Worm (Caenorhabditis elegans): ENCODE results near the gene F20H11.1.

Gene F20H11.1

DNA sequence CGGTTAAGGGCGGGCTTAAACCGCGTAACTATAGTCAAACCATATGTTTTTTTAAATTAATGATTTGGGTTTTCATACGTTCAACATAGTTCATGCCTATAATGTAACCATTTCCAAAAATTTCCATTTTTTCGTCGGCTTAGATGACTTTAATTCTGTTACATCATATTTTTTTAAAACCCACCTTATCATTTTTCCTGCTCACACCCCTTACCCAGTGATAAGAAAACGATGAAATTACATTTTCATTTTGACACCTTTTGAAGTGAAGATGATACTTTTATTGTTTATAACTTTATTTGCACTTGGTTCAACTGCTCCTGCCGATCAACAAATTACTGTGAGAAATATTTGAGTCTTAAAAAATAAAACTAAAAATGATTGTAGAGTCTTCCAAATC lies 20.3 kb upstream of the F20H11.1 start, which contains the start of gene ctsa-4.2:
Gene ctsa-4.2, plus strand, starts transcription at position 247 of the 400 bp plus-strand sequence.
- TF ChIP-seq lin-11 (tag; optimal IDR thresholded peaks at IDR 0.05) (no peak), nhr-237 (tag; optimal IDR thresholded peaks at IDR 0.05) (no peak), nhr-12 (tag; optimal IDR thresholded peaks at IDR 0.05) (no peak), nhr-129 (tag; optimal IDR thresholded peaks at IDR 0.05) (peak; percentile 32), R02D3.7 (tag; optimal IDR thresholded peaks at IDR 0.05) (no peak), nhr-77 (tag; optimal IDR thresholded peaks at IDR 0.05) (no peak), mbf-1 (tag; optimal IDR thresholded peaks at IDR 0.05) (no peak), elt-3 (tag; optimal IDR thresholded peaks at IDR 0.05) (no peak), crh-2 (tag; optimal IDR thresholded peaks at IDR 0.05) (peak; percentile 14), ZK546.5 (tag; optimal IDR thresholded peaks at IDR 0.05) (no peak), Y55F3AM.14 (GFP tag; optimal IDR thresholded peaks at IDR 0.05) (no peak), aly-2 (tag; optimal IDR thresholded peaks at IDR 0.05) (no peak), nhr-6 (tag; optimal IDR thresholded peaks at IDR 0.05) (no peak), dmd-4 (tag; optimal IDR thresholded peaks at IDR 0.05) (no peak), nhr-23 (tag; optimal IDR thresholded peaks at IDR 0.05) (no peak), sma-9 (GFP tag; optimal IDR thresholded peaks at IDR 0.05) (peak; percentile 20), sma-9 (tag; optimal IDR thresholded peaks at IDR 0.05) (no peak), gmeb-1 (tag; optimal IDR thresholded peaks at IDR 0.05) (no peak), lin-13 (GFP tag; optimal IDR thresholded peaks at IDR 0.05) (no peak), skn-1 (tag; optimal IDR thresholded peaks at IDR 0.05) (peak; percentile 82), F13H6.1 (tag; optimal IDR thresholded peaks at IDR 0.05) (no peak), fos-1 (tag; optimal IDR thresholded peaks at IDR 0.05) (peak; percentile 62), ceh-82 (tag; optimal IDR thresholded peaks at IDR 0.05) (no peak), peb-1 (tag; optimal IDR thresholded peaks at IDR 0.05) (no peak)

DNA sequence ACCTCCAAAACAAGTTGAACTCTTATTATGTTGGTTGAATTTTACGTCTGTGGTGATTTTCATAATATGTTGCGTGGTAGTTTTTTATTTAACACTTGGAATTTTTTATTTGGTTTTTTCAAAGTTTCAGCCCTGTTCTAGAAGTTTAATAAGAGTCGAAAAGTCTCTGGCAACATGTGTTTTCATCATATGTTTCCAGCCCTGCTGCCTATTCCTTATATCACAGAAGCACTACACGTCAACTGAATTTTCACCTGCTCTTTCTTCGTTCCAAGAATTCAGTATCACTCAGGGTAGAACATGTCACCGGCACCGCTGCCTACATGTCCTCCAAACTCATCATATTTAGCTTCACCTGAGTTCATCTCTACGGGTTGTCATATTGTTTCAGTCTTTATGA lies 18.5 kb upstream of the F20H11.1 start, which contains the start of gene srh-40:
Gene srh-40, plus strand, starts transcription at position 301 of the 400 bp plus-strand sequence.
- TF ChIP-seq ceh-82 (tag; optimal IDR thresholded peaks at IDR 0.05) = no peak
- no peak for TF ChIP-seq zag-1 (tag; optimal IDR thresholded peaks at IDR 0.05)
- TF ChIP-seq elt-1 (tag; optimal IDR thresholded peaks at IDR 0.05) = no peak
- no peak for TF ChIP-seq nhr-25 (tag; optimal IDR thresholded peaks at IDR 0.05)
- no peak for TF ChIP-seq sma-9 (GFP tag; optimal IDR thresholded peaks at IDR 0.05)
- TF ChIP-seq sma-9 (tag; optimal IDR thresholded peaks at IDR 0.05) = no peak
- no peak for TF ChIP-seq sem-4 (tag; optimal IDR thresholded peaks at IDR 0.05)
- TF ChIP-seq lsy-2 (tag; optimal IDR thresholded peaks at IDR 0.05) = no peak

DNA sequence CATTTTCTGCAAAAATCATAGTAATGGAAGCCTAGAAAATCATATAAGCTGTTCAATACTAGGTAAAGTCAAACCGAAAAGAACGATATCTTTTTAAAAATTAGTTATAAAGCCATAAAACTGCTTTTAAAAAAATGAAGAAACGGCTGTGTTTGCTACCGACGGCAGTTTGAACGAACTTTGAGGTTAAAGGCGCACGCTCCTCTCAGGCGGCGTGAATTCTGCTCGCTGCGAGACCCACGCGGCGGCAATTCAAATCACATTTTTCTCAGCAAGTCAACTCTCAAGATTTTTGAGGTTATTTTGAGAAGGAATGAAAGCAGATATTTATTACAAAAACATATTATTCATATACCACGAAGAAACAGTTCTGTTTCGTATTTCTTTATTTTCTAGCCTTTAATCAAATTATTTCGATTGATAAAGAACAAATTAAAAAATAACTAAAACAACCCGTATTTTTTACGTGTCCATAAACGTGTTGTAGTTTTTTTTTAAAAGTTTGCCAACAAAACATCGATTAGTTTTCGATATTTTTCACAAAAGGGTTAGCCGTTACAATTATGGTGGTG lies 16.2 kb upstream of the F20H11.1 start, which contains the start of the genes mdh-2 and F20H11.4:
Gene mdh-2, minus strand, starts transcription at position 6 of the 572 bp plus-strand sequence.
Gene F20H11.4, plus strand, starts transcription at position 522 of the 572 bp plus-strand sequence.
- TF ChIP-seq gmeb-1 (tag; optimal IDR thresholded peaks at IDR 0.05) (peak; percentile 95), nhr-237 (tag; optimal IDR thresholded peaks at IDR 0.05) (no peak), fos-1 (tag; optimal IDR thresholded peaks at IDR 0.05) (peak; percentile 54), ama-1 (optimal IDR thresholded peaks at IDR 0.05) (peak; percentile 67), peb-1 (tag; optimal IDR thresholded peaks at IDR 0.05) (no peak), sma-3 (GFP tag; optimal IDR thresholded peaks at IDR 0.05) (peak; percentile 77), nhr-10 (tag; optimal IDR thresholded peaks at IDR 0.05) (no peak), mbf-1 (tag; optimal IDR thresholded peaks at IDR 0.05) (no peak), ceh-16 (tag; optimal IDR thresholded peaks at IDR 0.05) (no peak), snpc-4 (tag; optimal IDR thresholded peaks at IDR 0.05) (peak; percentile 65), mdl-1 (tag; optimal IDR thresholded peaks at IDR 0.05) (peak in 1 of 2 experiments; percentile 15), mab-5 (tag; optimal IDR thresholded peaks at IDR 0.05) (peak; percentile 21), sem-4 (tag; optimal IDR thresholded peaks at IDR 0.05) (peak; percentile 49), nhr-77 (tag; optimal IDR thresholded peaks at IDR 0.05) (no peak), F13H6.1 (tag; optimal IDR thresholded peaks at IDR 0.05) (peak; percentile 66), ztf-4 (tag; optimal IDR thresholded peaks at IDR 0.05) (peak; percentile 24), nhr-12 (tag; optimal IDR thresholded peaks at IDR 0.05) (no peak), aly-2 (tag; optimal IDR thresholded peaks at IDR 0.05) (no peak), nhr-11 (tag; optimal IDR thresholded peaks at IDR 0.05) (no peak), ceh-82 (tag; optimal IDR thresholded peaks at IDR 0.05) (peak; percentile 5), skn-1 (tag; optimal IDR thresholded peaks at IDR 0.05) (no peak), lin-39 (tag; optimal IDR thresholded peaks at IDR 0.05) (no peak), unc-62 (GFP tag; optimal IDR thresholded peaks at IDR 0.05) (no peak), nhr-21 (tag; optimal IDR thresholded peaks at IDR 0.05) (peak; percentile 67), dmd-4 (tag; optimal IDR thresholded peaks at IDR 0.05) (no peak), elt-3 (tag; optimal IDR thresholded peaks at IDR 0.05) (no peak), unc-39 (tag; optimal IDR thresholded peaks at IDR 0.05) (no peak), nhr-129 (tag; optimal IDR thresholded peaks at IDR 0.05) (peak; percentile 81), C34F6.9 (tag; optimal IDR thresholded peaks at IDR 0.05) (peak; percentile 91), sma-9 (GFP tag; optimal IDR thresholded peaks at IDR 0.05) (peak; percentile 85), sma-9 (tag; optimal IDR thresholded peaks at IDR 0.05) (no peak), egl-27 (tag; optimal IDR thresholded peaks at IDR 0.05) (no peak), nhr-25 (tag; optimal IDR thresholded peaks at IDR 0.05) (peak; percentile 70), Y55F3AM.14 (GFP tag; optimal IDR thresholded peaks at IDR 0.05) (no peak), ZK546.5 (tag; optimal IDR thresholded peaks at IDR 0.05) (peak; percentile 45), crh-2 (tag; optimal IDR thresholded peaks at IDR 0.05) (peak; percentile 87), lsy-2 (tag; optimal IDR thresholded peaks at IDR 0.05) (peak; percentile 55 to 90), lin-11 (tag; optimal IDR thresholded peaks at IDR 0.05) (peak; percentile 83), lin-13 (GFP tag; optimal IDR thresholded peaks at IDR 0.05) (peak; percentile 88), ztf-11 (tag; optimal IDR thresholded peaks at IDR 0.05) (no peak), unc-55 (GFP tag; optimal IDR thresholded peaks at IDR 0.05) (peak; percentile 95), R02D3.7 (tag; optimal IDR thresholded peaks at IDR 0.05) (no peak), nhr-23 (tag; optimal IDR thresholded peaks at IDR 0.05) (no peak)
